Fruit fly (Drosophila melanogaster): Measurements from ENCODE around the gene spn-A.

DNA sequence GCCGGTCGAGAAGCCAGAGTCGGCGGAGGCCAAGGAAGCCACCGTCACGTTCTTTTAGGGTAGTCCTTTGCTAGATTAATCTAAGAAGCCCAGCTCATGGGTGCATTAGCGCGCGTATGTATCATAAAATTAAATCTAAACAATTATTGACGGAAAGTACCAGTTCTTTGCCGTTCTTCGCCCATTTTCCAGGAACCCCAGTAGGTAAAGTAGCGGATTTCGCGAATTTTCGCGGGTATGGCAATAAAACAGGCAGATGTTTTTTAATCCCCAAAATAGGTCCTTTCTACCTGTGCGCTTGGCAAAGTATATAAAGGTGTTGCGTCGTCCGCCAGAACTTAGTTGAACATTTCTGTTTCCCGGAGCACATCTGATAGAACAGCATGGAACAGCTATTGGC lies 15.0 kb downstream of the spn-A start:
- TF ChIP-seq sd (tag; optimal IDR thresholded peaks at IDR 0.05) (no peak), ATbp (GFP tag; optimal IDR thresholded peaks at IDR 0.05) (no peak), pfk (GFP tag; optimal IDR thresholded peaks at IDR 0.05) (no peak), Deaf1 (tag; optimal IDR thresholded peaks at IDR 0.05) (no peak), ash1 (GFP tag; optimal IDR thresholded peaks at IDR 0.05) (no peak), CG7987 (GFP tag; optimal IDR thresholded peaks at IDR 0.05) (no peak), chif (GFP tag; optimal IDR thresholded peaks at IDR 0.05) (no peak), Dref (GFP tag; IDR thresholded peaks at IDR 0.05) (no peak), Lpt (GFP tag; optimal IDR thresholded peaks at IDR 0.05) (no peak), shn (GFP tag; optimal IDR thresholded peaks at IDR 0.05) (no peak), pan (optimal IDR thresholded peaks at IDR 0.05) (no peak), pan (GFP tag; optimal IDR thresholded peaks at IDR 0.05 in 1 of 2, IDR thresholded peaks at IDR 0.05 in 1 of 2) (no peak), CG30431 (GFP tag; optimal IDR thresholded peaks at IDR 0.05) (no peak), vfl (GFP tag; optimal IDR thresholded peaks at IDR 0.05) (no peak), CG10979 (tag; optimal IDR thresholded peaks at IDR 0.05) (no peak)
